Worm (Caenorhabditis elegans): ENCODE data around the gene F13B6.2.

- no peak for TF ChIP-seq ama-1 (optimal IDR thresholded peaks at IDR 0.05)
- TF ChIP-seq pqm-1 (tag; optimal IDR thresholded peaks at IDR 0.05): no peak
- no peak for TF ChIP-seq lin-15B (tag; optimal IDR thresholded peaks at IDR 0.05)
Observed at ce11 chrIV:7469782-7470413, 9.8 kb upstream of the F13B6.2 start, which contains the start of gene F55G1.7.
